Worm (Caenorhabditis elegans): ENCODE results near the gene sra-36.

ce11 chrII:4577391-4577790 is 36.9 kb upstream of the sra-36 start:
- no peak for TF ChIP-seq ceh-88 (GFP tag; IDR thresholded peaks at IDR 0.05)
- no peak for TF ChIP-seq elt-3 (tag; optimal IDR thresholded peaks at IDR 0.05)
- no peak for TF ChIP-seq fkh-8 (tag; optimal IDR thresholded peaks at IDR 0.05)
- no peak for TF ChIP-seq xbp-1 (tag; optimal IDR thresholded peaks at IDR 0.05)
- TF ChIP-seq ceh-8 (GFP tag; optimal IDR thresholded peaks at IDR 0.05), result no peak
- TF ChIP-seq unc-62 (GFP tag; optimal IDR thresholded peaks at IDR 0.05), result no peak
- TF ChIP-seq ceh-82 (tag; optimal IDR thresholded peaks at IDR 0.05), result no peak
- no peak for TF ChIP-seq snpc-4 (tag; optimal IDR thresholded peaks at IDR 0.05)
- no peak for TF ChIP-seq unc-130 (tag; optimal IDR thresholded peaks at IDR 0.05)
- no peak for TF ChIP-seq unc-30 (tag; optimal IDR thresholded peaks at IDR 0.05)
